Fruit fly (Drosophila melanogaster) Kc167 (cell line): ENCODE measurements around the gene CenG1A.

Experiments
- Myc ChIP-seq: fragments of >200 bp; optimal IDR thresholded peaks from 2 replicates; lab custom pipeline; 2017; ENCODE audit warnings: missing external identifiers
- Sin3A ChIP-seq: fragments of >200 bp; optimal IDR thresholded peaks from 2 replicates; lab custom pipeline; 2018; ENCODE audit warnings: missing external identifiers
- psq ChIP-seq: fragments of >200 bp; optimal IDR thresholded peaks from 2 replicates; lab custom pipeline; 2017; ENCODE audit warnings: missing external identifiers

dm6 chr2L:13820948-13821347 is 14.4 kb upstream of the CenG1A start, which contains the start of gene b:
- TF ChIP-seq Myc (no peak), psq (lab: Kevin White, UChicago) (no peak), Sin3A (lab: Kevin White, UChicago) (no peak)
